Worm (Caenorhabditis elegans) whole organism, L4 larva: ENCODE measurements around the gene C50B6.7.
A peak's percentile ranks its signal among the peaks of the same experiment; 100 is the strongest.

ENCODE experiments used
- D1046.2 ChIP-seq: fragments of 200-800 bp; sonication (Bioruptor generic); IDR thresholded peaks from 2 replicates; pipeline ENCODE4 v1.3.6; 2022; ENCODE audit warnings: missing genetic modification characterization, missing compliant biosample characterization
- F10B5.3 ChIP-seq: sonication (generic microtip); optimal IDR thresholded peaks from 2 replicates; lab custom pipeline; 2016; ENCODE audit warnings: mild to moderate bottlenecking, missing genetic modification characterization, missing compliant biosample characterization
- F26F4.8 ChIP-seq: fragments of 200-800 bp; sonication (Bioruptor generic); conservative IDR thresholded peaks from 2 replicates; pipeline ENCODE4 v1.3.6; 2022; ENCODE audit warnings: missing genetic modification characterization, missing compliant biosample characterization
- F44E2.7 ChIP-seq: fragments of 200-800 bp; sonication (Bioruptor generic); IDR thresholded peaks from 2 replicates; pipeline ENCODE4 v2.1.2; 2022; ENCODE audit warnings: missing genetic modification characterization, missing compliant biosample characterization
- F49E8.2 ChIP-seq: sonication (generic microtip); optimal IDR thresholded peaks from 2 replicates; lab custom pipeline; 2016; ENCODE audit warnings: missing compliant biosample characterization, mild to moderate bottlenecking, missing genetic modification characterization, borderline replicate concordance
- R02D3.7 ChIP-seq: fragments of 150-350 bp; sonication (generic microtip); optimal IDR thresholded peaks from 3 replicates; lab custom pipeline; 2014; ENCODE audit warnings: missing biosample characterization, missing genetic modification characterization
- Y105C5A.15 ChIP-seq: fragments of 200-800 bp; sonication (Bioruptor generic); IDR thresholded peaks from 2 replicates; pipeline ENCODE4 v1.3.6; 2022; ENCODE audit warnings: missing genetic modification characterization, missing compliant biosample characterization
- Y48G9A.11 ChIP-seq: fragments of 200-800 bp; sonication (Bioruptor generic); IDR thresholded peaks from 2 replicates; pipeline ENCODE4 v1.3.6; 2022; ENCODE audit warnings: missing genetic modification reagents, missing genetic modification characterization, missing compliant biosample characterization
- Y75B8A.6 ChIP-seq: fragments of 200-800 bp; sonication (Bioruptor generic); IDR thresholded peaks from 2 replicates; pipeline ENCODE4 v1.3.6; 2022; ENCODE audit warnings: missing genetic modification reagents, missing genetic modification characterization, missing compliant biosample characterization
- ZK337.2 ChIP-seq: fragments of 200-800 bp; sonication (Bioruptor generic); IDR thresholded peaks from 2 replicates; pipeline ENCODE4 v1.3.6; 2022; ENCODE audit warnings: missing genetic modification reagents, missing genetic modification characterization, missing compliant biosample characterization
- ZK546.5 ChIP-seq, 2 experiments: sonication (generic microtip); optimal IDR thresholded peaks; 2 replicates each; lab custom pipeline; 2017; ENCODE audit warnings: missing biosample characterization in 2 of 2, missing genetic modification characterization in 2 of 2
- aly-2 ChIP-seq: sonication (generic microtip); optimal IDR thresholded peaks from 2 replicates; lab custom pipeline; 2018; ENCODE audit warnings: missing biosample characterization, missing genetic modification characterization
- arid-1 ChIP-seq: fragments of 200-800 bp; sonication (Bioruptor generic); conservative IDR thresholded peaks from 2 replicates; pipeline ENCODE4 v1.3.6; 2022; ENCODE audit warnings: missing genetic modification reagents, missing genetic modification characterization, missing compliant biosample characterization
- ceh-28 ChIP-seq: fragments of 150-350 bp; optimal IDR thresholded peaks from 2 replicates; lab custom pipeline; 2014; ENCODE audit warnings: missing biosample characterization, missing genetic modification reagents, missing genetic modification characterization
- ceh-82 ChIP-seq: sonication (generic microtip); optimal IDR thresholded peaks from 2 replicates; lab custom pipeline; 2017; ENCODE audit warnings: missing biosample characterization, missing genetic modification characterization
- cey-2 ChIP-seq: sonication (generic microtip); optimal IDR thresholded peaks from 3 replicates; lab custom pipeline; 2017; ENCODE audit warnings: missing genetic modification characterization, mild to moderate bottlenecking, missing compliant biosample characterization, antibody characterized with exemption, borderline replicate concordance; ENCODE audit not compliant: insufficient read depth
- ctbp-1 ChIP-seq: fragments of 200-800 bp; sonication (Bioruptor generic); IDR thresholded peaks from 2 replicates; pipeline ENCODE4 v1.3.6; 2022; ENCODE audit warnings: missing genetic modification reagents, missing genetic modification characterization, missing compliant biosample characterization
- daf-19 ChIP-seq: fragments of 200-800 bp; sonication (Bioruptor generic); conservative IDR thresholded peaks from 2 replicates; pipeline ENCODE4 v1.3.6; 2022; ENCODE audit warnings: missing genetic modification characterization, missing compliant biosample characterization
- daf-8 ChIP-seq: fragments of 200-800 bp; sonication (Bioruptor generic); IDR thresholded peaks from 2 replicates; pipeline ENCODE4 v1.3.6; 2022; ENCODE audit warnings: missing genetic modification characterization, missing compliant biosample characterization
- dmd-6 ChIP-seq: fragments of 200-800 bp; sonication (Bioruptor generic); IDR thresholded peaks from 2 replicates; pipeline ENCODE4 v1.3.6; 2022; ENCODE audit warnings: missing genetic modification reagents, missing genetic modification characterization, missing compliant biosample characterization
- dve-1 ChIP-seq: sonication (generic microtip); optimal IDR thresholded peaks from 2 replicates; lab custom pipeline; 2017; ENCODE audit warnings: antibody characterized with exemption, mild to moderate bottlenecking, missing genetic modification characterization, missing compliant biosample characterization; ENCODE audit not compliant: insufficient read depth
- egl-27 ChIP-seq: sonication (generic microtip); optimal IDR thresholded peaks from 3 replicates; lab custom pipeline; 2017; ENCODE audit warnings: missing biosample characterization, missing genetic modification reagents, missing genetic modification characterization
- hif-1 ChIP-seq, 2 experiments: sonication (generic microtip); optimal IDR thresholded peaks; 2 replicates each; lab custom pipeline; 2016 to 2017; ENCODE audit warnings: missing compliant biosample characterization in 2 of 2, missing genetic modification characterization in 2 of 2, missing genetic modification reagents in 2 of 2, missing genotype in 2 of 2, mild to moderate bottlenecking in 1 of 2
- hlh-11 ChIP-seq: fragments of 200-800 bp; sonication (Bioruptor generic); optimal IDR thresholded peaks from 2 replicates; lab custom pipeline; 2018; ENCODE audit warnings: mild to moderate bottlenecking, missing genetic modification characterization, missing compliant biosample characterization
- hmg-1.1 ChIP-seq: fragments of 200-800 bp; sonication (Bioruptor generic); IDR thresholded peaks from 2 replicates; pipeline ENCODE4 v1.3.6; 2022; ENCODE audit warnings: missing genetic modification reagents, missing genetic modification characterization, missing compliant biosample characterization
- jun-1 ChIP-seq: fragments of 150-350 bp; optimal IDR thresholded peaks from 2 replicates; lab custom pipeline; 2014; ENCODE audit warnings: missing biosample characterization, missing genetic modification reagents, missing genetic modification characterization
- lin-15B ChIP-seq: fragments of 150-350 bp; sonication (generic microtip); optimal IDR thresholded peaks from 3 replicates; lab custom pipeline; 2014; ENCODE audit warnings: missing biosample characterization, missing genetic modification characterization
- lir-3 ChIP-seq: sonication (generic microtip); optimal IDR thresholded peaks from 2 replicates; lab custom pipeline; 2016; ENCODE audit warnings: mild to moderate bottlenecking, missing genetic modification characterization, missing compliant biosample characterization
- madf-5 ChIP-seq, 2 experiments: fragments of 200-800 bp; sonication (Bioruptor generic); IDR thresholded peaks; 2 replicates each; pipeline ENCODE4 v1.3.6; 2022; ENCODE audit warnings: missing compliant biosample characterization in 2 of 2, missing genetic modification characterization in 2 of 2
- madf-9 ChIP-seq: fragments of 200-800 bp; sonication (Bioruptor generic); conservative IDR thresholded peaks from 2 replicates; pipeline ENCODE4 v1.3.6; 2022; ENCODE audit warnings: missing genetic modification reagents, missing genetic modification characterization, missing compliant biosample characterization
- mxl-2 ChIP-seq: fragments of 200-800 bp; sonication (Bioruptor generic); conservative IDR thresholded peaks from 2 replicates; pipeline ENCODE4 v1.3.6; 2022; ENCODE audit warnings: missing genetic modification reagents, missing genetic modification characterization, missing compliant biosample characterization
- nhr-237 ChIP-seq: sonication (generic microtip); optimal IDR thresholded peaks from 2 replicates; lab custom pipeline; 2017; ENCODE audit warnings: missing biosample characterization, missing genetic modification characterization
- nhr-25 ChIP-seq: sonication (generic microtip); optimal IDR thresholded peaks from 2 replicates; lab custom pipeline; 2017; ENCODE audit warnings: missing genetic modification characterization, mild to moderate bottlenecking, missing compliant biosample characterization, antibody characterized with exemption, moderate library complexity, borderline replicate concordance; ENCODE audit not compliant: insufficient read depth
- nhr-41 ChIP-seq: fragments of 200-800 bp; sonication (Bioruptor generic); IDR thresholded peaks from 2 replicates; pipeline ENCODE4 v1.3.6; 2022; ENCODE audit warnings: missing genetic modification reagents, missing genetic modification characterization, missing compliant biosample characterization
- nhr-42 ChIP-seq: fragments of 200-800 bp; sonication (Bioruptor generic); IDR thresholded peaks from 2 replicates; pipeline ENCODE4 v1.3.6; 2022; ENCODE audit warnings: missing genetic modification characterization, missing compliant biosample characterization
- nhr-48 ChIP-seq: sonication (generic microtip); optimal IDR thresholded peaks from 2 replicates; lab custom pipeline; 2016; ENCODE audit warnings: mild to moderate bottlenecking, missing genetic modification characterization, missing compliant biosample characterization
- nhr-76 ChIP-seq: fragments of 150-350 bp; optimal IDR thresholded peaks from 2 replicates; lab custom pipeline; 2014; ENCODE audit warnings: missing biosample characterization, missing genetic modification characterization
- nhr-77 ChIP-seq: fragments of 150-350 bp; optimal IDR thresholded peaks from 2 replicates; lab custom pipeline; 2014; ENCODE audit warnings: missing biosample characterization, missing genetic modification characterization
- pha-4 ChIP-seq, 2 experiments: fragments of 150-350 bp in 1 of 2; fragments of 200-800 bp in 1 of 2; sonication (Bioruptor generic) in 1 of 2; IDR thresholded peaks in 1 of 2; optimal IDR thresholded peaks in 1 of 2; 2 replicates each; pipeline versions ENCODE4 v1.3.6 to Lab custom; 2014 to 2022; ENCODE audit warnings: missing genetic modification characterization in 2 of 2, missing genetic modification reagents in 2 of 2, missing biosample characterization in 1 of 2, missing compliant biosample characterization in 1 of 2
- php-3 ChIP-seq: fragments of 200-800 bp; sonication (Bioruptor generic); IDR thresholded peaks from 2 replicates; pipeline ENCODE4 v1.3.6; 2022; ENCODE audit warnings: missing genetic modification reagents, missing genetic modification characterization, missing compliant biosample characterization
- pqm-1 ChIP-seq: sonication (generic microtip); optimal IDR thresholded peaks from 2 replicates; lab custom pipeline; 2017; ENCODE audit warnings: missing biosample characterization, missing genetic modification characterization
- set-16 ChIP-seq: fragments of 200-800 bp; sonication (Bioruptor generic); IDR thresholded peaks from 2 replicates; pipeline ENCODE4 v1.3.6; 2022; ENCODE audit warnings: missing genetic modification reagents, missing genetic modification characterization, missing compliant biosample characterization
- skn-1 ChIP-seq: fragments of 150-350 bp; optimal IDR thresholded peaks from 2 replicates; lab custom pipeline; 2014; ENCODE audit warnings: missing biosample characterization, missing genetic modification characterization
- snpc-1.2 ChIP-seq: fragments of 200-800 bp; sonication (Bioruptor generic); IDR thresholded peaks from 2 replicates; pipeline ENCODE4 v1.3.6; 2022; ENCODE audit warnings: missing genetic modification reagents, missing genetic modification characterization, missing compliant biosample characterization
- snpc-4 ChIP-seq: fragments of 150-350 bp; optimal IDR thresholded peaks from 2 replicates; lab custom pipeline; 2014; ENCODE audit warnings: missing biosample characterization, missing genetic modification characterization
- spr-3 ChIP-seq: fragments of 200-800 bp; sonication (Bioruptor generic); optimal IDR thresholded peaks from 2 replicates; lab custom pipeline; 2018; ENCODE audit warnings: mild to moderate bottlenecking, missing genetic modification characterization, missing compliant biosample characterization
- tag-97 ChIP-seq: fragments of 200-800 bp; sonication (Bioruptor generic); IDR thresholded peaks from 2 replicates; pipeline ENCODE4 v1.3.6; 2022; ENCODE audit warnings: missing genetic modification characterization, missing compliant biosample characterization
- unc-39 ChIP-seq: sonication (generic microtip); optimal IDR thresholded peaks from 2 replicates; lab custom pipeline; 2017; ENCODE audit warnings: missing biosample characterization, missing genetic modification characterization
- zag-1 ChIP-seq: fragments of 150-350 bp; optimal IDR thresholded peaks from 2 replicates; lab custom pipeline; 2014; ENCODE audit warnings: missing biosample characterization, missing genetic modification characterization
- zfp-2 ChIP-seq: sonication (generic microtip); optimal IDR thresholded peaks from 2 replicates; lab custom pipeline; 2016; ENCODE audit warnings: mild to moderate bottlenecking, missing genetic modification characterization, missing compliant biosample characterization
- zfp-3 ChIP-seq: fragments of 200-800 bp; sonication (Bioruptor generic); conservative IDR thresholded peaks from 2 replicates; pipeline ENCODE4 v1.3.6; 2022; ENCODE audit warnings: missing genetic modification reagents, missing genetic modification characterization, missing compliant biosample characterization

The C50B6.7 gene

DNA sequence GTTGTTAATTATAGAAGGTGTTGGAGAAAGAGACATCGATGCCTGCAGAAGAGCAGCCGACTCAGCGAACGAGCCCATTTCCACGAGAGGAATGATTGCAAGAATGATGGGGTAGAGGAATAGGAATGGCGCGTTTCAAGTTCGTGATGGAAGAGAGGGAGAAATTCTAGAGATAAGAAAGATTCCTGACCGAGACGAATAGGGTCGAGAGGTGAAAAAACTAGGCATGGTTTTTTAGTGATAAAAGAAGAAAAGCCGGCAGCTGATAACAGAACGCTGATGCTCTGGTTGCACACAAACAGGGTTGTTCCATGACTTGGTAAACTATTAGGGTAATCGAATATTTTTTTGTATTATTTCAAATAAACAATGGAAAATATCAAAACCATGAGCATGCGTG, 48.0 kb upstream of the C50B6.7 start (continued):
- TF ChIP-seq zag-1 = no peak
- TF ChIP-seq R02D3.7 (tag; lab: Kevin White, UChicago) = no peak
- no peak for TF ChIP-seq nhr-42 (GFP tag; lab: Robert Waterston, UW)
- no peak for TF ChIP-seq zfp-3 (GFP tag; lab: Robert Waterston, UW)
- no peak for TF ChIP-seq hmg-1.1
- no peak for TF ChIP-seq snpc-4 (tag; lab: Kevin White, UChicago)
- peak; percentile 42; the same call in 1 of the 2 replicates for TF ChIP-seq nhr-41 (GFP tag; lab: Robert Waterston, UW)
- TF ChIP-seq lin-15B (tag; lab: Kevin White, UChicago) = no peak
- no peak for TF ChIP-seq arid-1 (GFP tag; lab: Robert Waterston, UW)
- no peak for TF ChIP-seq ctbp-1
- TF ChIP-seq spr-3 = no peak
- no peak for TF ChIP-seq nhr-25 (tag; lab: Kevin White, UChicago)
- peak; percentile 92 for TF ChIP-seq pqm-1 (tag; lab: Kevin White, UChicago)
- no peak for TF ChIP-seq F26F4.8
- TF ChIP-seq ceh-28 (tag; lab: Kevin White, UChicago) = no peak
- TF ChIP-seq nhr-77 (tag; lab: Kevin White, UChicago) = peak; percentile 75
- TF ChIP-seq ZK546.5 (tag; optimal IDR thresholded peaks at IDR 0.05; lab: Kevin White, UChicago) = no peak
- no peak for TF ChIP-seq snpc-1.2 (GFP tag; lab: Robert Waterston, UW)
- TF ChIP-seq F44E2.7 (GFP tag; lab: Robert Waterston, UW) = no peak
- no peak for TF ChIP-seq nhr-237 (tag; lab: Kevin White, UChicago)
- TF ChIP-seq skn-1 (tag; lab: Kevin White, UChicago) = no peak
- TF ChIP-seq hlh-11 (tag; lab: Kevin White, UChicago) = peak; percentile 69
- TF ChIP-seq unc-39 (tag; lab: Kevin White, UChicago) = no peak
- TF ChIP-seq madf-5 (GFP tag; IDR thresholded peaks at IDR 0.05; lab: Robert Waterston, UW) = no peak
- peak; percentile 64 for TF ChIP-seq dve-1 (tag; lab: Kevin White, UChicago)
- TF ChIP-seq nhr-48 (tag; lab: Kevin White, UChicago) = peak; percentile 7
- TF ChIP-seq pha-4 (GFP tag; IDR thresholded peaks at IDR 0.05; lab: Robert Waterston, UW) = peak; percentile 24; the same call in 1 of the 2 replicates
- no peak for TF ChIP-seq pha-4 (tag; optimal IDR thresholded peaks at IDR 0.05; lab: Kevin White, UChicago)
- TF ChIP-seq egl-27 (tag; lab: Kevin White, UChicago) = no peak
- no peak for TF ChIP-seq F49E8.2 (tag; lab: Kevin White, UChicago)
- no peak for TF ChIP-seq aly-2 (tag; lab: Kevin White, UChicago)
- no peak for TF ChIP-seq lir-3 (tag; lab: Kevin White, UChicago)
- no peak for TF ChIP-seq D1046.2
- no peak for TF ChIP-seq daf-19 (GFP tag; lab: Robert Waterston, UW)
- no peak for TF ChIP-seq daf-8
- TF ChIP-seq mxl-2 (GFP tag; lab: Robert Waterston, UW) = no peak
- no peak for TF ChIP-seq ZK337.2 (GFP tag; lab: Robert Waterston, UW)
- TF ChIP-seq jun-1 = no peak
- no peak for TF ChIP-seq cey-2 (tag; lab: Kevin White, UChicago)
- no peak for TF ChIP-seq tag-97 (GFP tag; lab: Robert Waterston, UW)
- no peak for TF ChIP-seq ceh-82 (tag; lab: Kevin White, UChicago)
- TF ChIP-seq madf-9 = no peak
- peak; percentile 39; the same call in 1 of the 2 replicates for TF ChIP-seq php-3 (GFP tag; lab: Robert Waterston, UW)
- TF ChIP-seq hif-1 (tag; optimal IDR thresholded peaks at IDR 0.05; lab: Kevin White, UChicago) = no peak
- TF ChIP-seq Y48G9A.11 (GFP tag; lab: Robert Waterston, UW) = no peak
- no peak for TF ChIP-seq F10B5.3
- TF ChIP-seq Y105C5A.15 (GFP tag; lab: Robert Waterston, UW) = no peak
- TF ChIP-seq dmd-6 (GFP tag; lab: Robert Waterston, UW) = peak; percentile 78
- TF ChIP-seq Y75B8A.6 (GFP tag; lab: Robert Waterston, UW) = no peak
- no peak; the same call in 1 of the 2 replicates for TF ChIP-seq set-16 (GFP tag; lab: Robert Waterston, UW)
- no peak for TF ChIP-seq zfp-2
- no peak for TF ChIP-seq nhr-76 (tag; lab: Kevin White, UChicago)
